Worm (Caenorhabditis elegans): Measurements from ENCODE around the gene K03B4.6.

- TF ChIP-seq unc-39 (tag; optimal IDR thresholded peaks at IDR 0.05) (no peak), ceh-43 (GFP tag; optimal IDR thresholded peaks at IDR 0.05) (no peak), pha-4 (tag; optimal IDR thresholded peaks at IDR 0.05) (no peak), elt-1 (tag; optimal IDR thresholded peaks at IDR 0.05; ENCODE audit: borderline replicate concordance, insufficient read depth) (no peak), unc-62 (GFP tag; optimal IDR thresholded peaks at IDR 0.05) (no peak), nhr-237 (tag; optimal IDR thresholded peaks at IDR 0.05) (no peak), mls-2 (tag; optimal IDR thresholded peaks at IDR 0.05) (no peak)
Observed at ce11 chrV:4689234-4689633, 13.2 kb upstream of the K03B4.6 start, which contains the start of gene K03B4.1.
